Worm (Caenorhabditis elegans): ENCODE measurements around the gene srbc-30.

Gene srbc-30

DNA sequence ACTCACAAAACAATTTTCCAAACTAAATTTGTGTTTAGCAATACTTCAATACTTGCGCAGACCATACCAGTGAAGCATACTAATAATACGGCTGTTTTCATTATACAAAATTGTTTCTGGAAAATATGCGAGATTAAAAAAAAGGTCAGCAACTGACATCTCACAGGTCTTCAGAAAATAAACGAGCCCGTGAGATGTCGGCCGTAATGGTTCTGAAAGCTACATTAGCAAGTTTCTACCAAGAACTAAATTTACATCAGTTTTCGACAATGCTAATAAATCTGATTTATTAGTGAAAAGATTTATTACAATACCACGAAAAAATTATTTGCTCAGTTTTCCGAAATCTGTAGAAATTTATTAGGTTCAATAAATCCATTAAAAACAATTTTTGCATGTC, 2.8 kb downstream of the srbc-30 start, which contains the start of gene srbc-31:
TSS of gene srbc-31 (minus strand) at position 101 of the 400 bp plus-strand sequence.
- no peak for TF ChIP-seq mcd-1 (GFP tag; IDR thresholded peaks at IDR 0.05)
- no peak for TF ChIP-seq ccch-3 (GFP tag; optimal IDR thresholded peaks at IDR 0.05)
- TF ChIP-seq pha-4 (tag; optimal IDR thresholded peaks at IDR 0.05): no peak
- no peak for TF ChIP-seq cebp-2 (GFP tag; IDR thresholded peaks at IDR 0.05)
- no peak for TF ChIP-seq ztf-28 (GFP tag; IDR thresholded peaks at IDR 0.05)

DNA sequence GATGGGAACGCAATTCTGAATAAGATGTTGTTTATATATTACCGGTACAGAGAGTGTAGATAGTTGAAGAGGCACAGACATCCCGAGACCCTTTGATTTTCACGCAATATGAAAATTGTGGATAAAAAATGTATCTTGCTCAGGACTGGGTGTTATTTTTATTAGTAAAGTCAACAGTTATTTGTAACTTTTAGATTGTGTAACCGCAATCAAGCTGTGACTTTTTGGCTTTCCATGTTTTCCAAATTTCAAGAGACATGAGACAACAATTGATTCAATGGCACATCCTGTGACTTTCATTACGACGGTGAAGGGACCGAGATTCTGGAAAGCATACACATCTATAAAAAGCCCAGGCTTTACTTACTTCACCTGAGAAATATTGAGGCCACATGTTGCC, 4.0 kb downstream of the srbc-30 start:
- TF ChIP-seq attf-3 (GFP tag; conservative IDR thresholded peaks at IDR 0.05) (no peak), F57C9.4 (tag; optimal IDR thresholded peaks at IDR 0.05) (no peak), B0261.1 (tag; optimal IDR thresholded peaks at IDR 0.05) (no peak), unc-130 (GFP tag; optimal IDR thresholded peaks at IDR 0.05) (no peak), ztf-18 (tag; optimal IDR thresholded peaks at IDR 0.05) (no peak), T26A5.8 (tag; optimal IDR thresholded peaks at IDR 0.05) (no peak), B0336.3 (GFP tag; IDR thresholded peaks at IDR 0.05) (no peak), bed-1 (GFP tag; IDR thresholded peaks at IDR 0.05) (no peak), ztf-26 (tag; optimal IDR thresholded peaks at IDR 0.05) (no peak), lsl-1 (GFP tag; optimal IDR thresholded peaks at IDR 0.05) (no peak), pha-4 (tag; optimal IDR thresholded peaks at IDR 0.05) (no peak), lsy-27 (tag; optimal IDR thresholded peaks at IDR 0.05; ENCODE audit: borderline replicate concordance, insufficient read depth) (no peak), F23B12.7 (tag; optimal IDR thresholded peaks at IDR 0.05; ENCODE audit: insufficient read depth) (no peak)

DNA sequence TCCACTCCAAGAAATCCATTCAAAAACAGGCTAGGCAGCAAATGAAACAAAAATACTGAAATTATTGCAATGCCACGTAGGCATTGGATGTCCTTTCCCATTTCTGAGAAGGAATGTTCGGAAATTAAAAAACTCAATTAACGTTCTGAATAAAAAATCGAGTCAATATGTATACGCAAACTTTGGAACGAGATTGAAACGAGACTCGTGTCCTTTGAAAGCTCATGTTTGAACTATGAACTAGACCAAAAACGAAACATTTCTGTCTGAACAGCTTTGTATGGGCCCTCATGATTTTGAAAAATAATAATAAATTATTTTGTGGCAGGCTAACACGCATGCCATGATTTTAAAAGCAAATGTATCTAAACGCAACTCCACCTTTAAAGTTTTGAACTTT, 5.2 kb downstream of the srbc-30 start, which contains the start of gene oac-2:
TSS of gene oac-2 (minus strand) at position 101 of the 400 bp plus-strand sequence.
- TF ChIP-seq ztf-22 (GFP tag; optimal IDR thresholded peaks at IDR 0.05): no peak
- no peak for TF ChIP-seq nfya-2 (GFP tag; IDR thresholded peaks at IDR 0.05)
- TF ChIP-seq mel-28 (tag; optimal IDR thresholded peaks at IDR 0.05; ENCODE audit: borderline replicate concordance): no peak
- TF ChIP-seq B0019.2 (GFP tag; conservative IDR thresholded peaks at IDR 0.05): no peak
- TF ChIP-seq egl-44 (GFP tag; IDR thresholded peaks at IDR 0.05): no peak
- TF ChIP-seq snpc-4 (GFP tag; optimal IDR thresholded peaks at IDR 0.05): no peak
- TF ChIP-seq snpc-4 (tag; optimal IDR thresholded peaks at IDR 0.05): no peak
- TF ChIP-seq F49E8.2 (tag; optimal IDR thresholded peaks at IDR 0.05; ENCODE audit: insufficient read depth): no peak
- no peak for TF ChIP-seq dox-1 (GFP tag; IDR thresholded peaks at IDR 0.05)
- TF ChIP-seq ekl-4 (GFP tag; IDR thresholded peaks at IDR 0.05): no peak
- no peak for TF ChIP-seq K12H6.12 (tag; optimal IDR thresholded peaks at IDR 0.05)

ce11 chrV:3470782-3471181, 9.5 kb downstream of the srbc-30 start, which contains the start of gene srbc-29:
srbc-29 (minus strand) TSS chrV:3470882.
- TF ChIP-seq F10E7.11 (tag; optimal IDR thresholded peaks at IDR 0.05) (no peak), let-607 (tag; optimal IDR thresholded peaks at IDR 0.05) (no peak), sdz-38 (tag; optimal IDR thresholded peaks at IDR 0.05) (no peak), sptf-2 (GFP tag; optimal IDR thresholded peaks at IDR 0.05) (no peak)

DNA sequence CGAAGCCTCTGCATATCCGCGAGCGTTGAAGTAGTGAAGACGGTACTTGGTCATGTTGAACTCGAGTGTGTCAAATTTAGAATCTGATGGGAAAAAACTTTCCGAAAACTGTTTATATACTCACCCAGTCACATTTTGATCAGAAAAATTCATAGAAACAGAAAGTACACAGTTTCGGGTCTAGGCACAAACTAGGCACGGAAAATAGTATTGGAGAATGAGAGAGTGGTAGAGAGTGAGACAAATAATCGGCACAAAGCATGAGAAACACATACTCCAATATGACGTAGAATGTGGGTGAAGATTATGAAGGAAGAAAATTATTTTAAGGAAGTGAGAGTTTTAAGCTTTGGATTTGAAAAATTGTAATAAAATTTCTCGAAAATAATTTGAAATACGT, 11.8 kb downstream of the srbc-30 start, which contains the start of gene gst-33:
TSS of gene gst-33 (minus strand) at position 127 of the 400 bp plus-strand sequence.
- no peak for TF ChIP-seq D2030.7 (GFP tag; IDR thresholded peaks at IDR 0.05)
- no peak for TF ChIP-seq nfya-1 (tag; optimal IDR thresholded peaks at IDR 0.05; ENCODE audit: borderline replicate concordance, insufficient read depth)
- peak; percentile 88 for TF ChIP-seq hmg-1.2 (GFP tag; IDR thresholded peaks at IDR 0.05)

All from whole organism, young adult.